Worm (Caenorhabditis elegans) whole organism, young adult: ENCODE measurements around the gene srx-28.

Experiments used
- F33H1.4 ChIP-seq: fragments of 200-800 bp; sonication (Bioruptor generic); IDR thresholded peaks from 2 replicates; pipeline ENCODE4 v1.3.6; 2022; ENCODE audit warnings: missing genetic modification reagents, missing genetic modification characterization, missing compliant biosample characterization
- F49E8.2 ChIP-seq: sonication (generic microtip); optimal IDR thresholded peaks from 3 replicates; lab custom pipeline; 2017; ENCODE audit warnings: missing genetic modification characterization, mild to moderate bottlenecking, missing compliant biosample characterization, antibody characterized with exemption, moderate library complexity; ENCODE audit not compliant: insufficient read depth
- bed-2 ChIP-seq: fragments of 200-800 bp; sonication (Bioruptor generic); IDR thresholded peaks from 2 replicates; pipeline ENCODE4 v1.3.6; 2022; ENCODE audit warnings: missing genetic modification reagents, missing genetic modification characterization, missing compliant biosample characterization
- fkh-3 ChIP-seq: sonication (generic microtip); optimal IDR thresholded peaks from 2 replicates; lab custom pipeline; 2016; ENCODE audit warnings: mild to moderate bottlenecking, missing genetic modification characterization, missing compliant biosample characterization
- lin-35 ChIP-seq, 3 experiments: fragments of 150-350 bp in 2 of 3; sonication (generic microtip) in 1 of 3; optimal IDR thresholded peaks; 2 replicates each; lab custom pipeline; 2014 to 2018; ENCODE audit warnings: missing biosample characterization in 3 of 3, missing genetic modification characterization in 3 of 3, missing genetic modification reagents in 3 of 3
- nhr-120 ChIP-seq: fragments of 200-800 bp; sonication (Bioruptor generic); IDR thresholded peaks from 2 replicates; pipeline ENCODE4 v1.3.6; 2022; ENCODE audit warnings: missing genetic modification characterization, missing compliant biosample characterization
- nhr-27 ChIP-seq: fragments of 200-800 bp; sonication (Bioruptor generic); optimal IDR thresholded peaks from 2 replicates; lab custom pipeline; 2018; ENCODE audit warnings: mild to moderate bottlenecking, missing genetic modification characterization, moderate library complexity, missing compliant biosample characterization
- snpc-1.1 ChIP-seq: sonication (generic microtip); optimal IDR thresholded peaks from 2 replicates; lab custom pipeline; 2017; ENCODE audit warnings: missing genetic modification characterization, mild to moderate bottlenecking, missing compliant biosample characterization, antibody characterized with exemption, moderate library complexity, missing genotype, missing genetic modification reagents; ENCODE audit not compliant: insufficient read depth
- snpc-4 ChIP-seq, 5 experiments: fragments of 150-350 bp in 1 of 5; sonication (generic microtip) in 4 of 5; optimal IDR thresholded peaks; 2 replicates each; lab custom pipeline; 2014 to 2018; ENCODE audit warnings: missing genetic modification characterization in 5 of 5, missing biosample characterization in 3 of 5, antibody characterized with exemption in 2 of 5, mild to moderate bottlenecking in 2 of 5, missing compliant biosample characterization in 2 of 5, missing genotype in 2 of 5, moderate library complexity in 2 of 5, missing genetic modification reagents in 1 of 5
- unc-62 ChIP-seq: fragments of 150-350 bp; optimal IDR thresholded peaks from 2 replicates; lab custom pipeline; 2014; ENCODE audit warnings: missing biosample characterization, missing genetic modification reagents, missing genetic modification characterization

DNA sequence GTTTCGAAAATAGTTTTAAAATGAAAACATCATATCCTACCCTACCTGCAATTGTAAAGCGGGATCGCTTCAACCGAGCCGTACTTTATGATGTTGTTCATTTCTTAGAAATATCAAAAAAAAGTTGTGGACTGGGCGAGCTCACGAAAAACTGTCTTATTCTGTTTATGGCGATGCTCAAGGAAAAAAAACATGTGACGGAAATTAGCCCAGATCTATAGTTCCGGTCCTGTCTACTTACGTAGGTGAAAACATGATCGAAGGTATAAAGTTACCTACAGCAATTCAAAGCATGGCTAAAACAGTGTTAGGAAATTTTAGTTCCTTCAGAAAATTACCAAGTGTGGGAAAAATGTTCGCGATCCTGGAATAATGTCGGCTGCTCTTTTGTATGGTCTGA lies 36.3 kb downstream of the srx-28 start, which contains the start of gene srt-27:
- no peak for TF ChIP-seq unc-62 (GFP tag; lab: Kevin White, UChicago)
- no peak for TF ChIP-seq F33H1.4 (GFP tag; lab: Robert Waterston, UW)
- TF ChIP-seq F49E8.2: no peak
- no peak for TF ChIP-seq fkh-3 (tag; lab: Kevin White, UChicago)
- no peak for TF ChIP-seq snpc-4 (GFP tag; optimal IDR thresholded peaks at IDR 0.05; lab: Kevin White, UChicago)
- no peak for TF ChIP-seq snpc-4 (tag; optimal IDR thresholded peaks at IDR 0.05; lab: Kevin White, UChicago)
- TF ChIP-seq nhr-27 (tag; lab: Kevin White, UChicago): no peak
- TF ChIP-seq nhr-120 (GFP tag; lab: Robert Waterston, UW): no peak
- no peak for TF ChIP-seq bed-2
- no peak for TF ChIP-seq snpc-1.1
- no peak for TF ChIP-seq lin-35 (GFP tag; optimal IDR thresholded peaks at IDR 0.05; lab: Kevin White, UChicago)
